Worm (Caenorhabditis elegans) whole organism, young adult: Measurements from ENCODE around the gene ZC116.1.

ENCODE experiments used
- F10E7.11 ChIP-seq: sonication (generic microtip); optimal IDR thresholded peaks from 2 replicates; lab custom pipeline; 2017; ENCODE audit warnings: mild to moderate bottlenecking, missing genetic modification characterization, moderate library complexity, missing compliant biosample characterization
- F22D6.2 ChIP-seq: sonication (generic microtip); optimal IDR thresholded peaks from 2 replicates; lab custom pipeline; 2016; ENCODE audit warnings: mild to moderate bottlenecking, missing genetic modification characterization, missing compliant biosample characterization
- F33H1.4 ChIP-seq: fragments of 200-800 bp; sonication (Bioruptor generic); IDR thresholded peaks from 2 replicates; pipeline ENCODE4 v1.3.6; 2022; ENCODE audit warnings: missing genetic modification reagents, missing genetic modification characterization, missing compliant biosample characterization
- attf-3 ChIP-seq: fragments of 200-800 bp; sonication (Bioruptor generic); conservative IDR thresholded peaks from 2 replicates; pipeline ENCODE4 v1.3.6; 2022; ENCODE audit warnings: missing genetic modification reagents, missing genetic modification characterization, missing compliant biosample characterization
- ceh-58 ChIP-seq: fragments of 200-800 bp; sonication (Bioruptor generic); IDR thresholded peaks from 2 replicates; pipeline ENCODE4 v1.3.6; 2022; ENCODE audit warnings: missing genetic modification characterization, missing compliant biosample characterization
- ceh-91 ChIP-seq: fragments of 200-800 bp; sonication (Bioruptor generic); IDR thresholded peaks from 2 replicates; pipeline ENCODE4 v1.3.6; 2022; ENCODE audit warnings: missing genetic modification reagents, missing genetic modification characterization, missing compliant biosample characterization
- dox-1 ChIP-seq: fragments of 200-800 bp; sonication (Bioruptor generic); IDR thresholded peaks from 2 replicates; pipeline ENCODE4 v1.3.6; 2022; ENCODE audit warnings: missing genetic modification reagents, missing genetic modification characterization, missing compliant biosample characterization
- hlh-12 ChIP-seq: sonication (generic microtip); optimal IDR thresholded peaks from 2 replicates; lab custom pipeline; 2016; ENCODE audit warnings: missing genetic modification characterization, missing compliant biosample characterization
- hmg-1.2 ChIP-seq: fragments of 200-800 bp; sonication (Bioruptor generic); IDR thresholded peaks from 2 replicates; pipeline ENCODE4 v1.3.6; 2022; ENCODE audit warnings: missing genetic modification reagents, missing genetic modification characterization, missing compliant biosample characterization
- lin-54 ChIP-seq: fragments of 200-800 bp; sonication (Bioruptor generic); optimal IDR thresholded peaks from 2 replicates; lab custom pipeline; 2018; ENCODE audit warnings: mild to moderate bottlenecking, missing genetic modification characterization, missing compliant biosample characterization
- madf-3 ChIP-seq: fragments of 200-800 bp; sonication (Bioruptor generic); IDR thresholded peaks from 2 replicates; pipeline ENCODE4 v1.3.6; 2022; ENCODE audit warnings: missing genetic modification reagents, missing genetic modification characterization, missing compliant biosample characterization
- madf-6 ChIP-seq: fragments of 200-800 bp; sonication (Bioruptor generic); IDR thresholded peaks from 2 replicates; pipeline ENCODE4 v1.3.6; 2022; ENCODE audit warnings: missing genetic modification reagents, missing genetic modification characterization, missing compliant biosample characterization
- pha-4 ChIP-seq: fragments of 150-350 bp; sonication (generic microtip); optimal IDR thresholded peaks from 2 replicates; lab custom pipeline; 2014; ENCODE audit warnings: missing biosample characterization, missing genetic modification reagents, missing genetic modification characterization
- rpc-1 ChIP-seq, 2 experiments: fragments of 150-350 bp in 1 of 2; sonication (generic microtip) in 1 of 2; optimal IDR thresholded peaks; 2 replicates each; lab custom pipeline; 2014 to 2018; ENCODE audit warnings: missing biosample characterization in 1 of 2, missing genetic modification characterization in 1 of 2, missing genetic modification reagents in 1 of 2, missing genotype in 1 of 2
- snpc-3.4 ChIP-seq: sonication (generic microtip); optimal IDR thresholded peaks from 2 replicates; lab custom pipeline; 2017; ENCODE audit warnings: missing genetic modification characterization, mild to moderate bottlenecking, missing compliant biosample characterization, antibody characterized with exemption, moderate library complexity, missing genotype, missing genetic modification reagents
- ztf-26 ChIP-seq: sonication (generic microtip); optimal IDR thresholded peaks from 2 replicates; lab custom pipeline; 2017; ENCODE audit warnings: missing genetic modification characterization, missing compliant biosample characterization
- ztf-3 ChIP-seq: fragments of 200-800 bp; sonication (Bioruptor generic); optimal IDR thresholded peaks from 2 replicates; lab custom pipeline; 2018; ENCODE audit warnings: mild to moderate bottlenecking, missing genetic modification characterization, missing compliant biosample characterization

Gene ZC116.1

ce11 chrV:12660280-12660818, 50.7 kb downstream of the ZC116.1 start, which contains the start of gene his-74 (continued):
- TF ChIP-seq madf-3 (no peak), F10E7.11 (tag; lab: Kevin White, UChicago) (no peak), ztf-3 (GFP tag; lab: Kevin White, UChicago) (no peak), ceh-91 (0 out of 2 replicates have a peak, but pooled peaks have one; percentile 26), pha-4 (no peak), lin-54 (GFP tag; lab: Kevin White, UChicago) (peak; percentile 14), dox-1 (no peak), snpc-3.4 (peak; percentile 15), attf-3 (GFP tag; lab: Robert Waterston, UW) (no peak), hmg-1.2 (GFP tag; lab: Robert Waterston, UW) (0 out of 2 replicates have a peak, but pooled peaks have one; percentile 9), madf-6 (peak; percentile 84), ztf-26 (tag; lab: Kevin White, UChicago) (no peak), ceh-58 (GFP tag; lab: Robert Waterston, UW) (no peak), rpc-1 (optimal IDR thresholded peaks at IDR 0.05; lab: Kevin White, UChicago) (no peak), rpc-1 (tag; optimal IDR thresholded peaks at IDR 0.05; lab: Kevin White, UChicago) (no peak), hlh-12 (tag; lab: Kevin White, UChicago) (no peak), F33H1.4 (GFP tag; lab: Robert Waterston, UW) (peak; percentile 77), F22D6.2 (no peak)
